Fruit fly (Drosophila melanogaster): Measurements from ENCODE around the gene CG17751.

dm6 chr3R:19620953-19621352 is 13.9 kb downstream of the CG17751 start:
- TF ChIP-seq CG17359 (tag; optimal IDR thresholded peaks at IDR 0.05) (no peak), H15 (GFP tag; IDR thresholded peaks at IDR 0.05) (no peak)
